Worm (Caenorhabditis elegans) whole organism, late embryonic: ENCODE measurements around the gene B0454.8.

ENCODE experiments used
- K09A11.1 ChIP-seq: sonication (generic microtip); optimal IDR thresholded peaks from 2 replicates; lab custom pipeline; 2017; ENCODE audit warnings: antibody characterized with exemption, mild to moderate bottlenecking, missing genetic modification characterization, missing compliant biosample characterization; ENCODE audit not compliant: insufficient read depth
- ceh-22 ChIP-seq: sonication (generic microtip); optimal IDR thresholded peaks from 2 replicates; lab custom pipeline; 2017; ENCODE audit warnings: missing biosample characterization, missing genetic modification characterization
- ceh-34 ChIP-seq: sonication (generic microtip); optimal IDR thresholded peaks from 2 replicates; lab custom pipeline; 2016; ENCODE audit warnings: mild to moderate bottlenecking, missing genetic modification characterization, missing compliant biosample characterization
- ceh-45 ChIP-seq: fragments of 200-800 bp; sonication (Bioruptor generic); IDR thresholded peaks from 2 replicates; pipeline ENCODE4 v1.3.6; 2022; ENCODE audit warnings: missing genetic modification reagents, missing genetic modification characterization, missing compliant biosample characterization
- ceh-9 ChIP-seq: sonication (generic microtip); optimal IDR thresholded peaks from 2 replicates; lab custom pipeline; 2016; ENCODE audit warnings: mild to moderate bottlenecking, missing genetic modification characterization, inconsistent platforms, missing compliant biosample characterization
- elt-2 ChIP-seq: sonication (generic microtip); optimal IDR thresholded peaks from 2 replicates; lab custom pipeline; 2016; ENCODE audit warnings: missing genetic modification reagents, missing genetic modification characterization, missing compliant biosample characterization
- fkh-6 ChIP-seq: sonication (generic microtip); optimal IDR thresholded peaks from 2 replicates; lab custom pipeline; 2016; ENCODE audit warnings: missing genetic modification characterization, missing compliant biosample characterization
- hlh-30 ChIP-seq: sonication (generic microtip); optimal IDR thresholded peaks from 2 replicates; lab custom pipeline; 2017; ENCODE audit warnings: antibody characterized with exemption, missing genetic modification characterization, missing compliant biosample characterization; ENCODE audit not compliant: insufficient read depth
- lin-11 ChIP-seq: fragments of 200-800 bp; sonication (Bioruptor generic); optimal IDR thresholded peaks from 2 replicates; lab custom pipeline; 2018; ENCODE audit warnings: mild to moderate bottlenecking, missing genetic modification characterization, missing compliant biosample characterization
- nhr-11 ChIP-seq: fragments of 150-350 bp; optimal IDR thresholded peaks from 2 replicates; lab custom pipeline; 2014; ENCODE audit warnings: missing biosample characterization, missing genetic modification characterization
- pha-4 ChIP-seq: fragments of 150-350 bp; optimal IDR thresholded peaks from 2 replicates; lab custom pipeline; 2018; ENCODE audit warnings: missing biosample characterization, missing genetic modification reagents, missing genetic modification characterization
- unc-86 ChIP-seq: sonication (generic microtip); optimal IDR thresholded peaks from 2 replicates; lab custom pipeline; 2016; ENCODE audit warnings: missing genetic modification characterization, missing compliant biosample characterization

- TF ChIP-seq K09A11.1 (tag; lab: Kevin White, UChicago) (no peak), fkh-6 (tag; lab: Kevin White, UChicago) (no peak), hlh-30 (tag; lab: Kevin White, UChicago) (no peak), unc-86 (no peak), nhr-11 (tag; lab: Kevin White, UChicago) (no peak), ceh-22 (no peak), lin-11 (tag; lab: Kevin White, UChicago) (no peak), ceh-45 (GFP tag; lab: Robert Waterston, UW) (no peak), elt-2 (no peak), ceh-9 (tag; lab: Kevin White, UChicago) (no peak), ceh-34 (no peak), pha-4 (tag; lab: Kevin White, UChicago) (no peak)
Measured at ce11 chrII:3087134-3087533, 43.9 kb upstream of the B0454.8 start.
